Worm (Caenorhabditis elegans) whole organism, L4/young adult: ENCODE measurements around the gene M28.10.

Experiments
- W03F9.2 ChIP-seq: fragments of 150-350 bp; optimal IDR thresholded peaks from 2 replicates; lab custom pipeline; 2014; ENCODE audit warnings: missing biosample characterization, missing genetic modification characterization
- dao-5 ChIP-seq: sonication (generic microtip); optimal IDR thresholded peaks from 2 replicates; lab custom pipeline; 2016; ENCODE audit warnings: missing genotype, missing genetic modification characterization, moderate library complexity, missing compliant biosample characterization
- him-1 ChIP-seq: sonication (generic microtip); optimal IDR thresholded peaks from 2 replicates; lab custom pipeline; 2016; ENCODE audit warnings: missing genotype, missing genetic modification reagents, missing genetic modification characterization, missing compliant biosample characterization

DNA sequence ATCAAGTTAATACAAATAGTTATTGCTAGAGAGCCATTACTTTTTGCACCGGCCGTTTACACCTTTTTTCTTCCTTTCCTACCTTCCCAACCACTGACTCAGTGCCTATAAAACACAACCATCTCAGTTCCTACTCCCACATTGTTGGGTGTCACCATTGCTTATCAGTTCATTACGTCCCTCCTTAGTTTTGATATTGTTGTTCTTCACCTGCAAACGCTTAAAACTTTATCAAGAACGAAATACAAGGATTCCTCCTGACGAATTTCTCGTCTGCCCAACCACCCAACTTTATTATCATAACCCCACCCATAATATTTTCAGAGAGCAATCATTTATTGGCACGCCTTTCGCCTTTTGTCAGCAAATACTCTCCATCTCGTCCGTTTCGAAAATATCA is 20.2 kb upstream of the M28.10 start:
- TF ChIP-seq W03F9.2 (tag; lab: Kevin White, UChicago) (no peak), dao-5 (no peak), him-1 (tag; lab: Kevin White, UChicago) (no peak)
